Fruit fly (Drosophila melanogaster) whole organism, embryonic: ENCODE measurements around the gene Cyp318a1.

Experiments
- Bgb ChIP-seq: fragments of 200-800 bp; sonication (Bioruptor generic); IDR thresholded peaks from 2 replicates; pipeline ENCODE4 v1.3.6; 2022; ENCODE audit warnings: missing biosample characterization, missing genetic modification characterization; ENCODE audit not compliant: partially characterized antibody
- CG13424 ChIP-seq: fragments of 200-800 bp; sonication (Bioruptor generic); optimal IDR thresholded peaks from 2 replicates; lab custom pipeline; 2019; ENCODE audit warnings: missing biosample characterization, mild to moderate bottlenecking, missing genetic modification characterization, moderate library complexity
- CG4282 ChIP-seq: fragments of 200-800 bp; sonication (Bioruptor generic); optimal IDR thresholded peaks from 2 replicates; lab custom pipeline; 2016; ENCODE audit warnings: missing biosample characterization, missing genetic modification characterization
- CG4424 ChIP-seq: fragments of 200-800 bp; sonication (Bioruptor generic); optimal IDR thresholded peaks from 3 replicates; lab custom pipeline; 2016; ENCODE audit warnings: missing biosample characterization, missing genetic modification characterization
- CG4854 ChIP-seq: fragments of 200-800 bp; sonication (Bioruptor generic); optimal IDR thresholded peaks from 2 replicates; lab custom pipeline; 2016; ENCODE audit warnings: missing biosample characterization, missing genetic modification characterization, inconsistent platforms
- CG6791 ChIP-seq: fragments of 200-800 bp; sonication (Bioruptor generic); IDR thresholded peaks from 3 replicates; pipeline ENCODE4 v1.3.6; 2022; ENCODE audit warnings: missing biosample characterization, missing genetic modification characterization; ENCODE audit not compliant: partially characterized antibody
- CG7372 ChIP-seq: fragments of 200-800 bp; sonication (Bioruptor generic); IDR thresholded peaks from 2 replicates; pipeline ENCODE4 v1.3.6; 2022; ENCODE audit warnings: missing biosample characterization, missing genetic modification characterization
- CG7786 ChIP-seq: fragments of 200-800 bp; sonication (Bioruptor generic); optimal IDR thresholded peaks from 2 replicates; lab custom pipeline; 2016; ENCODE audit warnings: missing biosample characterization, missing genetic modification characterization
- CG7987 ChIP-seq: fragments of 200-800 bp; sonication (Bioruptor generic); optimal IDR thresholded peaks from 2 replicates; lab custom pipeline; 2018; ENCODE audit warnings: missing biosample characterization, mild to moderate bottlenecking, missing genetic modification characterization, moderate library complexity
- CG8089 ChIP-seq: fragments of 200-800 bp; sonication (Bioruptor generic); optimal IDR thresholded peaks from 3 replicates; lab custom pipeline; 2016; ENCODE audit warnings: missing biosample characterization, missing genetic modification characterization
- CG8281 ChIP-seq: fragments of 200-800 bp; sonication (Bioruptor generic); optimal IDR thresholded peaks from 2 replicates; lab custom pipeline; 2018; ENCODE audit warnings: missing biosample characterization, mild to moderate bottlenecking, missing genetic modification characterization, moderate library complexity
- CG8359 ChIP-seq: fragments of 200-800 bp; sonication (Bioruptor generic); optimal IDR thresholded peaks from 2 replicates; lab custom pipeline; 2017; ENCODE audit warnings: missing biosample characterization, mild to moderate bottlenecking, missing genetic modification characterization, borderline replicate concordance
- CG9876 ChIP-seq: fragments of 200-800 bp; sonication (Bioruptor generic); optimal IDR thresholded peaks from 2 replicates; lab custom pipeline; 2016; ENCODE audit warnings: missing biosample characterization, missing genetic modification characterization
- D19B ChIP-seq: fragments of 200-800 bp; sonication (Bioruptor generic); optimal IDR thresholded peaks from 2 replicates; lab custom pipeline; 2017; ENCODE audit warnings: missing biosample characterization, mild to moderate bottlenecking, missing genetic modification characterization
- Doc3 ChIP-seq: fragments of 200-800 bp; sonication (Bioruptor generic); IDR thresholded peaks from 3 replicates; pipeline ENCODE4 v1.3.6; 2022; ENCODE audit warnings: missing biosample characterization, missing genetic modification characterization; ENCODE audit not compliant: partially characterized antibody
- Eip74EF ChIP-seq, 2 experiments: fragments of 200-800 bp in 1 of 2; fragments of >200 bp in 1 of 2; sonication (Bioruptor generic) in 1 of 2; optimal IDR thresholded peaks; 2 replicates each; lab custom pipeline; 2017 to 2019; ENCODE audit warnings: missing biosample characterization in 2 of 2, missing genetic modification characterization in 2 of 2, mild to moderate bottlenecking in 1 of 2, moderate library complexity in 1 of 2
- Elba2 ChIP-seq: fragments of 200-800 bp; sonication (Bioruptor generic); optimal IDR thresholded peaks from 3 replicates; lab custom pipeline; 2016; ENCODE audit warnings: missing biosample characterization, missing genetic modification characterization
- Ets97D ChIP-seq: fragments of 200-800 bp; sonication (Bioruptor generic); optimal IDR thresholded peaks from 3 replicates; lab custom pipeline; 2016; ENCODE audit warnings: missing biosample characterization, missing genetic modification characterization
- Fer1 ChIP-seq: fragments of 200-800 bp; sonication (Bioruptor generic); optimal IDR thresholded peaks from 2 replicates; lab custom pipeline; 2017; ENCODE audit warnings: missing biosample characterization, mild to moderate bottlenecking, missing genetic modification characterization
- Hr39 ChIP-seq: fragments of >200 bp; optimal IDR thresholded peaks from 2 replicates; lab custom pipeline; 2017
- Nf-YB ChIP-seq: fragments of 200-800 bp; sonication (Bioruptor generic); optimal IDR thresholded peaks from 3 replicates; lab custom pipeline; 2019; ENCODE audit warnings: missing biosample characterization, mild to moderate bottlenecking, missing genetic modification characterization, moderate library complexity
- Taf1 ChIP-seq: fragments of 200-800 bp; sonication (Bioruptor generic); IDR thresholded peaks from 2 replicates; pipeline ENCODE4 v1.3.6; 2022; ENCODE audit warnings: missing biosample characterization, missing genetic modification characterization
- YL-1 ChIP-seq: fragments of 200-800 bp; sonication (Bioruptor generic); optimal IDR thresholded peaks from 3 replicates; lab custom pipeline; 2017; ENCODE audit warnings: missing biosample characterization, mild to moderate bottlenecking, missing genetic modification characterization
- chinmo ChIP-seq: fragments of 200-800 bp; sonication (Bioruptor generic); IDR thresholded peaks from 4 replicates; pipeline ENCODE4 v1.3.6; 2022; ENCODE audit warnings: missing biosample characterization, missing genetic modification characterization; ENCODE audit not compliant: partially characterized antibody
- fd102C ChIP-seq: fragments of 200-800 bp; sonication (Bioruptor generic); optimal IDR thresholded peaks from 2 replicates; lab custom pipeline; 2018; ENCODE audit warnings: missing biosample characterization, mild to moderate bottlenecking, missing genetic modification characterization, moderate library complexity
- lbe ChIP-seq: fragments of 200-800 bp; sonication (Bioruptor generic); optimal IDR thresholded peaks from 2 replicates; lab custom pipeline; 2016; ENCODE audit warnings: missing biosample characterization, mild to moderate bottlenecking, missing genetic modification characterization
- maf-S ChIP-seq: fragments of 200-800 bp; sonication (Bioruptor generic); optimal IDR thresholded peaks from 2 replicates; lab custom pipeline; 2016; ENCODE audit warnings: missing biosample characterization, missing genetic modification characterization
- onecut ChIP-seq: fragments of 200-800 bp; sonication (Bioruptor generic); IDR thresholded peaks from 2 replicates; pipeline ENCODE4 v1.3.6; 2022; ENCODE audit warnings: missing biosample characterization, missing genetic modification characterization
- sc ChIP-seq, 3 experiments: fragments of >200 bp in 2 of 3; fragments of 200-800 bp in 1 of 3; sonication (Bioruptor generic) in 1 of 3; optimal IDR thresholded peaks; 2 replicates in 2 of 3; 3 replicates in 1 of 3; lab custom pipeline; 2017; ENCODE audit warnings: mild to moderate bottlenecking in 1 of 3, missing biosample characterization in 1 of 3, missing genetic modification characterization in 1 of 3, missing genetic modification reagents in 1 of 3
- scrt ChIP-seq: fragments of 200-800 bp; sonication (Bioruptor generic); optimal IDR thresholded peaks from 2 replicates; lab custom pipeline; 2018; ENCODE audit warnings: missing biosample characterization, mild to moderate bottlenecking, missing genetic modification characterization, moderate library complexity
- seq ChIP-seq: fragments of 200-800 bp; sonication (Bioruptor generic); IDR thresholded peaks from 2 replicates; pipeline ENCODE4 v1.3.6; 2022; ENCODE audit warnings: missing biosample characterization, missing genetic modification characterization
- stwl ChIP-seq: fragments of 200-800 bp; sonication (Bioruptor generic); optimal IDR thresholded peaks from 3 replicates; lab custom pipeline; 2018; ENCODE audit warnings: missing biosample characterization, mild to moderate bottlenecking, missing genetic modification characterization, moderate library complexity
- trh ChIP-seq: fragments of 200-800 bp; sonication (Bioruptor generic); optimal IDR thresholded peaks from 2 replicates; lab custom pipeline; 2016; ENCODE audit warnings: missing biosample characterization, missing genetic modification characterization
- zfh2 ChIP-seq: fragments of 200-800 bp; sonication (Bioruptor generic); optimal IDR thresholded peaks from 2 replicates; lab custom pipeline; 2016; ENCODE audit warnings: missing biosample characterization, missing genetic modification characterization

Cyp318a1 gene

dm6 chrX:12050292-12050691, 17.9 kb downstream of the Cyp318a1 start:
- TF ChIP-seq chinmo (GFP tag; lab: Robert Waterston, UW) (no peak), Hr39 (peak; percentile 75), scrt (GFP tag; lab: Kevin White, UChicago) (peak; percentile 50)

dm6 chrX:12056535-12056934, 24.1 kb downstream of the Cyp318a1 start, which contains the start of gene Uch-L5R:
TSS of gene Uch-L5R (minus strand) at chrX:12056635.
- TF ChIP-seq CG7372 (GFP tag; lab: Robert Waterston, UW) (no peak), zfh2 (GFP tag; lab: Kevin White, UChicago) (no peak), CG4854 (no peak), Nf-YB (GFP tag; lab: Kevin White, UChicago) (no peak), CG4282 (no peak), CG4424 (no peak), maf-S (GFP tag; lab: Kevin White, UChicago) (no peak), Elba2 (GFP tag; lab: Kevin White, UChicago) (no peak)

dm6 chrX:12059495-12059894, 27.1 kb downstream of the Cyp318a1 start, which contains the start of gene Muc11A:
TSS of gene Muc11A (plus strand) at chrX:12059795.
- TF ChIP-seq Doc3 (no peak), YL-1 (GFP tag; lab: Kevin White, UChicago) (no peak), CG13424 (tag; lab: Kevin White, UChicago) (no peak), CG8281 (no peak), CG8359 (GFP tag; lab: Kevin White, UChicago) (no peak), fd102C (no peak), trh (GFP tag; lab: Kevin White, UChicago) (no peak), onecut (GFP tag; lab: Robert Waterston, UW) (no peak), lbe (GFP tag; lab: Kevin White, UChicago) (no peak), CG9876 (GFP tag; lab: Kevin White, UChicago) (no peak), Ets97D (GFP tag; lab: Kevin White, UChicago) (no peak), CG8089 (GFP tag; lab: Kevin White, UChicago) (no peak), D19B (GFP tag; lab: Kevin White, UChicago) (no peak), Bgb (no peak), CG7987 (GFP tag; lab: Kevin White, UChicago) (no peak), CG6791 (GFP tag; lab: Robert Waterston, UW) (no peak), Fer1 (GFP tag; lab: Kevin White, UChicago) (no peak), sc (optimal IDR thresholded peaks at IDR 0.05; lab: Kevin White, UChicago) (no peak), sc (GFP tag; optimal IDR thresholded peaks at IDR 0.05; lab: Kevin White, UChicago) (no peak), seq (no peak), CG7786 (GFP tag; lab: Kevin White, UChicago) (no peak)

dm6 chrX:12070137-12070536, 37.7 kb downstream of the Cyp318a1 start, which contains the start of gene CG34323:
TSS of gene CG34323 (plus strand) at chrX:12070437.
- TF ChIP-seq stwl (tag; lab: Kevin White, UChicago) (peak; percentile 55), Eip74EF (GFP tag; optimal IDR thresholded peaks at IDR 0.05; lab: Kevin White, UChicago) (no peak), Taf1 (GFP tag; lab: Robert Waterston, UW) (no peak)
